Worm (Caenorhabditis elegans) whole organism, dauer: Measurements from ENCODE around the gene pigg-1.

ENCODE experiments used
- unc-62 ChIP-seq: sonication (generic microtip); optimal IDR thresholded peaks from 2 replicates; lab custom pipeline; 2017; ENCODE audit warnings: missing biosample characterization, missing genetic modification reagents, missing genetic modification characterization

The pigg-1 gene

DNA sequence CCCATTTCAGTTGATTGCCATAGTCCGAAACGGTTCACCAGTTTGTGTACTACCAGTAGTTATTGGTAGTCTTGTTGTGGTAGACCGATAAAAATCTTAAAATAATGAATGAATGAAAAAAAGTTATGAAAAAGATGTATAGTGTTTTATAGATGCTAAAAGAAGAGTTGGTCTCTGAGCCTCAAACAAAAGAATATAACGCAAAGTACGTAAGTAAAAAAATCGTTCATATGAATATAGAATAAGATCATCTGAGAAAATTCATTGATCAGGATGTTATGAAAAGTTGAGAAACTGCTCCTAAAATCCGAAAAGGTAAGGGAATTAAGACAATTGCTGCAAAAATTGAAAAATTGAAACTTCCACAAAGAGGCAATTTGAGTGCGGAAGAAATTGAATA lies 17.5 kb upstream of the pigg-1 start, which contains the start of gene chhy-1:
TSS of gene chhy-1 (minus strand) at position 101 of the 400 bp plus-strand sequence.
- no peak for TF ChIP-seq unc-62 (GFP tag; lab: Kevin White, UChicago)

DNA sequence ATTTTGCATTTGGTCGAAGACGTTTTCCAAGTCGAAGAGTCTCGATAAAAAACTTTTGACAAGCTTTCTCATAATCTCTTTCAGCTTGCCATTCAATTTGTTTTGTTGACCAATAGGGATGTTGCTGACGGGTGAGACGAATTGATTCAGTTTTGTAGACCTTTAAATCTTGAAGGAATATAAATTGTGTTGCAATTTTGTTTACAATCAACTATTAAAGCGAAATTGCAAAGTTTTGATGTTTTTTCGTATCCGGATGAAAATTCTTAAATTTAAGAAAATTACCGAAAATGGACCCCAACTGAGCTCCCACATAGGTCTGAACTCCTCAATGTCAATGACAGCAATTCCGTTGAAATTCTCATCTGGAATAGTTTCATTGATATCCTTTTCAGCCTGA lies 16.1 kb upstream of the pigg-1 start:
- TF ChIP-seq unc-62 (GFP tag; lab: Kevin White, UChicago): no peak

DNA sequence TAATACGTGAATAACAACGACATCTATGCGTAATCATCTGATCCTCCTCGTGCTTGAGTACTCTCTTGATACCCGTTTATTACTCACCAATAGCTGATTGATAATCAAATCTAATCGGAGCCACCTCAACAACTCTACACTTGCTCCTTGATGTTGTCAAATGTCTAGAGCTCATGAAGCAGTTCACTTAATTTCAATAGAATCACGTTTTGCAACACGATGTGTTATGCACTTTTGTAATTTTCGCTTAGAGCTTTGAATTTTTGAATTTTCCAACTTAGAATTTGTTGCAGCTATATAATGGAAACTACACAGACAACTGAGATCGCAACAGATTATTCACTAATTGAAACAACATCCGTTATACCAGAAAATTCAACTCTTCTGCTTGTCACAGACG lies 12.4 kb upstream of the pigg-1 start, which contains the start of gene T22C8.1:
TSS of gene T22C8.1 (plus strand) at position 301 of the 400 bp plus-strand sequence.
- no peak for TF ChIP-seq unc-62 (GFP tag; lab: Kevin White, UChicago)

ce11 chrII:8611330-8611729 lies 11.3 kb upstream of the pigg-1 start:
- TF ChIP-seq unc-62 (GFP tag; lab: Kevin White, UChicago): no peak

ce11 chrII:8610585-8610984 lies 10.5 kb upstream of the pigg-1 start:
- TF ChIP-seq unc-62 (GFP tag; lab: Kevin White, UChicago): no peak

DNA sequence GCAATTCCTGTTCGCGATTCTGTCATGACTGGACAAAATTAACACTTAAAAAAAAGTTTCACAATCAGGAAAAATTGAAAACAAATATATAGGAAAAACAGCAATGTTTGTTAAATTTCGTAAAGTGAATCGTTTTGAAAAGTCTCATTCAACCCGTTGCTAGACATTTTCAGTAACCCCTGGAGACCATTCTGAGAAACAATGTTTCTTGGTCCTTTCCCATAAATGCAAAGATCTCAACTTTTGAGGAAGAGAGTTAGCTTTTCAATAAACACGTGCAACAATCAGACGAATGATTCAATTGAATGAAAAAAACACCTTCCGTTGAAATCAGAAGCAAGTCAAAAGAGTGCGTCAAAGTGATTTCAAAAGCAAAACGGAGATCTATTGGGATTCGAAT lies 10.0 kb upstream of the pigg-1 start, which contains the start of gene F28C6.9:
TSS of gene F28C6.9 (minus strand) at position 101 of the 400 bp plus-strand sequence.
- TF ChIP-seq unc-62 (GFP tag; lab: Kevin White, UChicago): no peak

DNA sequence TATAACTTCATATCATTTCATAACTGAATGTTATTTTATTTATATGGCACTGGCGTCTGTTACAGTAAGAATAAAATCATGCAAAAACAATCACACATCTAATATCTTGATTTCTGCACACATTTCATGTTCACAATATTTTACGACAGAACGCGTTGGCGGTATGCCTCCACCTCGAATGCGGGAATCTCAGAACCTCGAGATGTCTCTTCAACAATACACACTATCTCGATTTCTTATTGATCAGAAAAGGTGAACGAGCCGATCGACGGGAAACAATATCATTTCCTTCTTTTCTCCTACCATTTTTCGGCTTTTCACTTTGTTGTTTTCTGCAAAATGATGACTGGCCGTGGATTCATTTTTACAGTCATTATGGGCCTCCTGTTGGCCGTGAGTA lies 7.6 kb upstream of the pigg-1 start, which contains the start of gene F28C6.10:
TSS of gene F28C6.10 (plus strand) at position 301 of the 400 bp plus-strand sequence.
- no peak for TF ChIP-seq unc-62 (GFP tag; lab: Kevin White, UChicago)

DNA sequence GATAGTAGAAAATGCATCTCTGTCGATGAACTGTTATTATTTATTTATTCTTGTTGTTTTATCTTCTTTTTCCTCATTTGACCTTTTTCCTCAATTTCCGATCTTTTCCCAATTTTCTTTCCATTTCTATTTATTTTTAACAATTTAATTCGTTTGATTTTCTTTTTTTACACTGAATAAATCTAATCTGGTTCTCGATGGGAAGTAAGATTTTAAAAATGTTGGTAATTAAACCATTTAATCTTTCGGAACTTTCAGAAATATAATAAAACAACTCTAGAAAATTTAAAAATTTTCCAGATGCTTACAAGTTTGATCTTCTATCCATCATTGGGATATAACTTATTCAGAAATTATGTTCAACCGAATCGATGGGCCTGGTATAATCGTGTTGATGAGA lies 6.5 kb upstream of the pigg-1 start, which contains the start of gene F28C6.8:
TSS of gene F28C6.8 (plus strand) at position 301 of the 400 bp plus-strand sequence.
- no peak for TF ChIP-seq unc-62 (GFP tag; lab: Kevin White, UChicago)

- TF ChIP-seq unc-62 (GFP tag; lab: Kevin White, UChicago): no peak
Measured at ce11 chrII:8603567-8604359, 3.7 kb upstream of the pigg-1 start, which contains the start of gene suf-1. TSS of gene suf-1 (plus strand) at chrII:8603846.

DNA sequence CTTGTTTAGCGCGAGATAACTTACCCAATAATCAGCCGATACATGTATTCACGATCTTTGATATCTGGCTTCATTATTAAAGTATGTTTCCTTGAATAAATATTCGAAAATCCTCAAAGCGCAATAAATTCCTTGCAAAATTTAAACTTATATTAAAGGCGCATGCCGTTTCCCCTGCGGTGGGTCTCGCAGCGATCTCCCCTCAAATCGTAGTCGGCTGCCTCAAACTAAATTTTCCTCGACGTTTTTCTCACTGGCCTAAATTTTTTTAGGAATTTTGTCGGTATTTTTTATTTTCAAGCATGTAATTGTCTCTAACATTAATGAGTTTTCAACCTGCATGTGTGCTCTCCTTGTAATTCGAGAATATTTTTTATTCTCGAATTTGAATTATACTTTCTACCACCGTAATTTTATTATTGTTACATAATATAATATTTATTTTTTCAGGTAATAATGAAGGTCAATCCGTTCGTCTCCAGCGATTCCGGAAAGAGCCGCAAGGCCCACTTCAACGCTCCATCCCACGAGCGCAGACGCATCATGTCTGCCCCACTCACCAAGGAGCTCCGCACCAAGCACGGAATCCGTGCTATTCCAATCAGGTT lies 2.4 kb upstream of the pigg-1 start, which contains the start of the genes cpf-1 and rpl-26:
TSS of gene cpf-1 (minus strand) at position 104 of the 608 bp plus-strand sequence.
TSS of gene rpl-26 (plus strand) at position 449 of the 608 bp plus-strand sequence.
- no peak for TF ChIP-seq unc-62 (GFP tag; lab: Kevin White, UChicago)

DNA sequence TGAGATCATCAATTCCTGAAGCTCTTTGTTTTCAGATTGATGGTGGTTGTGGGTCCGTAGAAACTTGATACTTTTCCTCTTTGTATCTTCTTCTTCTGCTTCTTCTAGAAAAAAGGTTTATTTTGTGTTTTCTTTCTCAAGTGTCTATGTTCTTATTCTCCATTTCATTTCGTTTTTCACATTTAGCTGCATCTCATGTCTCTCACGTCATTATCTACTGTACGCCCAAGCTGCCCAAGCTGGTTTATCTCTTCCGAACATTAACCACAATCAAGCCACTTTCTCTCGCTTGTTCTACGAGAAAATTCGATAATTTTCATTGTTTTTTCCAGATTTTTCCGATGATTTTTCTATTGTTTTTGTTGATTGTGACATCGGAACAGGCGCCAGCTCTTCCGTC lies 851 bp downstream of the pigg-1 start, which contains the start of gene F28C6.5:
TSS of gene F28C6.5 (plus strand) at position 301 of the 400 bp plus-strand sequence.
- no peak for TF ChIP-seq unc-62 (GFP tag; lab: Kevin White, UChicago)

DNA sequence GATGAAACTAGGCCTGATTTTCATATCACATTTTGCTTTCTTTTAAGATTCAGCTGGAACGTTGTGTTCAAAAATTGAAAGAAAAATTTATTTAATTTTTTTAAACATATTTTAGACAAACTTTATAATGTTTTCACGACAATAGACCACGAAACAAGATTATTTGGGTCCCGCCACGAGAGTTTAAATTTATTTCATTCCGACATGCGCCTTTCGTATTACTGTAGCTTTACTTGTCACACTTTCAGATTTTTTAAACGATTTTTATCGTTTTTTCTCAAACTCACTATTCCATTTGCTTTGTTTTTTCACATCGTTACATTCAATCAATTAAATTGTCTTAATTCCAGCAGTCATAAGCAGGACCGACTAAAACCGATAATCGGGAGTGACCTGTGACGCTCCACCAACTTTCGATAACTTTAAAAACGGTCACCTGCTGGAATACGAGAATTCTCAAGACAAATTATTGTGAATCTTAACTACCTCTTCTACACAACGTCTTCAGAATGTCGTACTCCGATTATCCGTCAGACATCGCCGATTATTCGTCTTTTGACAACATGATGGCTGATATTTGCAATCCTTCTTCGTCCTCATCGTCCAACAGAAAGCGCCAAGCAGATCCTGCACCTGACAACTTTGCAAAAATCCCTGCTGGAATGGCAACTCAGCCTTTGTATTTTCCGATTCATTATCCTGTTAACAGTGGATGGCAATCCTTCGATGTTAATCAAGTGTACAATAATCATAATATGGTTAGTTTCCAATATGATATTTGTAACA lies 6.0 kb downstream of the pigg-1 start, which contains the start of gene aptf-3:
TSS of gene aptf-3 (plus strand) at position 351 of the 786 bp plus-strand sequence.
- TF ChIP-seq unc-62 (GFP tag; lab: Kevin White, UChicago): no peak

ce11 chrII:8590684-8591083 lies 9.4 kb downstream of the pigg-1 start, which contains the start of gene aptf-4:
TSS of gene aptf-4 (plus strand) at chrII:8590984.
- no peak for TF ChIP-seq unc-62 (GFP tag; lab: Kevin White, UChicago)

- no peak for TF ChIP-seq unc-62 (GFP tag; lab: Kevin White, UChicago)
Measured at ce11 chrII:8589227-8589626, 10.8 kb downstream of the pigg-1 start.

- no peak for TF ChIP-seq unc-62 (GFP tag; lab: Kevin White, UChicago)
Measured at ce11 chrII:8588442-8588841, 11.6 kb downstream of the pigg-1 start.
